Worm (Caenorhabditis elegans) whole organism, L4 larva: ENCODE data around the gene madf-9.

Source experiments
- F10B5.3 ChIP-seq: sonication (generic microtip); optimal IDR thresholded peaks from 2 replicates; lab custom pipeline; 2016; ENCODE audit warnings: mild to moderate bottlenecking, missing genetic modification characterization, missing compliant biosample characterization
- F44E2.7 ChIP-seq: fragments of 200-800 bp; sonication (Bioruptor generic); IDR thresholded peaks from 2 replicates; pipeline ENCODE4 v2.1.2; 2022; ENCODE audit warnings: missing genetic modification characterization, missing compliant biosample characterization
- Y48G9A.11 ChIP-seq: fragments of 200-800 bp; sonication (Bioruptor generic); IDR thresholded peaks from 2 replicates; pipeline ENCODE4 v1.3.6; 2022; ENCODE audit warnings: missing genetic modification reagents, missing genetic modification characterization, missing compliant biosample characterization
- ZK546.5 ChIP-seq, 2 experiments: sonication (generic microtip); optimal IDR thresholded peaks; 2 replicates each; lab custom pipeline; 2017; ENCODE audit warnings: missing biosample characterization in 2 of 2, missing genetic modification characterization in 2 of 2
- aha-1 ChIP-seq: fragments of 150-350 bp; peaks from one replicate; lab custom pipeline; 2014; ENCODE audit warnings: missing biosample characterization, missing genetic modification characterization
- attf-4 ChIP-seq: sonication (generic microtip); optimal IDR thresholded peaks from 3 replicates; lab custom pipeline; 2017; ENCODE audit warnings: missing biosample characterization, missing genetic modification characterization
- ceh-44 ChIP-seq: fragments of 200-800 bp; sonication (Bioruptor generic); IDR thresholded peaks from 2 replicates; pipeline ENCODE4 v1.3.6; 2022; ENCODE audit warnings: missing genetic modification reagents, missing genetic modification characterization, missing compliant biosample characterization
- ctbp-1 ChIP-seq: fragments of 200-800 bp; sonication (Bioruptor generic); IDR thresholded peaks from 2 replicates; pipeline ENCODE4 v1.3.6; 2022; ENCODE audit warnings: missing genetic modification reagents, missing genetic modification characterization, missing compliant biosample characterization
- daf-12 ChIP-seq: fragments of 150-350 bp; optimal IDR thresholded peaks from 2 replicates; lab custom pipeline; 2014; ENCODE audit warnings: missing biosample characterization, missing genetic modification reagents, missing genetic modification characterization
- daf-16 ChIP-seq, 3 experiments: sonication (generic microtip); optimal IDR thresholded peaks; 2 replicates each; lab custom pipeline; 2016 to 2017; ENCODE audit warnings: missing genetic modification characterization in 3 of 3, missing genetic modification reagents in 3 of 3, mild to moderate bottlenecking in 2 of 3, missing compliant biosample characterization in 2 of 3, missing biosample characterization in 1 of 3, moderate library complexity in 1 of 3
- dmd-6 ChIP-seq: fragments of 200-800 bp; sonication (Bioruptor generic); IDR thresholded peaks from 2 replicates; pipeline ENCODE4 v1.3.6; 2022; ENCODE audit warnings: missing genetic modification reagents, missing genetic modification characterization, missing compliant biosample characterization
- dve-1 ChIP-seq: sonication (generic microtip); optimal IDR thresholded peaks from 2 replicates; lab custom pipeline; 2017; ENCODE audit warnings: antibody characterized with exemption, mild to moderate bottlenecking, missing genetic modification characterization, missing compliant biosample characterization; ENCODE audit not compliant: insufficient read depth
- egl-43 ChIP-seq: fragments of 200-800 bp; sonication (Bioruptor generic); IDR thresholded peaks from 2 replicates; pipeline ENCODE4 v1.3.6; 2022; ENCODE audit warnings: missing genetic modification reagents, missing genetic modification characterization, missing compliant biosample characterization
- fkh-10 ChIP-seq: fragments of 150-350 bp; optimal IDR thresholded peaks from 2 replicates; lab custom pipeline; 2014; ENCODE audit warnings: missing biosample characterization, missing genetic modification reagents, missing genetic modification characterization
- hif-1 ChIP-seq, 2 experiments: sonication (generic microtip); optimal IDR thresholded peaks; 2 replicates each; lab custom pipeline; 2016 to 2017; ENCODE audit warnings: missing compliant biosample characterization in 2 of 2, missing genetic modification characterization in 2 of 2, missing genetic modification reagents in 2 of 2, missing genotype in 2 of 2, mild to moderate bottlenecking in 1 of 2
- lim-7 ChIP-seq: fragments of 200-800 bp; sonication (Bioruptor generic); IDR thresholded peaks from 2 replicates; pipeline ENCODE4 v1.3.6; 2022; ENCODE audit warnings: missing genetic modification characterization, missing compliant biosample characterization
- lin-29 ChIP-seq: fragments of 200-800 bp; sonication (Bioruptor generic); IDR thresholded peaks from 2 replicates; pipeline ENCODE4 v1.3.6; 2022; ENCODE audit warnings: missing genetic modification reagents, missing genetic modification characterization, missing compliant biosample characterization
- lin-38 ChIP-seq: fragments of 200-800 bp; sonication (Bioruptor generic); IDR thresholded peaks from 2 replicates; pipeline ENCODE4 v1.3.6; 2022; ENCODE audit warnings: missing genetic modification reagents, missing genetic modification characterization, missing compliant biosample characterization
- lsy-2 ChIP-seq, 2 experiments: fragments of 150-350 bp in 1 of 2; sonication (generic microtip) in 1 of 2; optimal IDR thresholded peaks; 2 replicates each; lab custom pipeline; 2014 to 2017; ENCODE audit warnings: missing biosample characterization in 2 of 2, missing genetic modification characterization in 2 of 2
- mdl-1 ChIP-seq, 2 experiments: fragments of 150-350 bp in 1 of 2; sonication (generic microtip) in 1 of 2; optimal IDR thresholded peaks; 2 replicates each; lab custom pipeline; 2014 to 2017; ENCODE audit warnings: missing biosample characterization in 2 of 2, missing genetic modification characterization in 2 of 2
- mxl-2 ChIP-seq: fragments of 200-800 bp; sonication (Bioruptor generic); conservative IDR thresholded peaks from 2 replicates; pipeline ENCODE4 v1.3.6; 2022; ENCODE audit warnings: missing genetic modification reagents, missing genetic modification characterization, missing compliant biosample characterization
- nhr-111 ChIP-seq: fragments of 200-800 bp; sonication (Bioruptor generic); optimal IDR thresholded peaks from 2 replicates; lab custom pipeline; 2018; ENCODE audit warnings: mild to moderate bottlenecking, missing genetic modification characterization, missing compliant biosample characterization
- nhr-237 ChIP-seq: sonication (generic microtip); optimal IDR thresholded peaks from 2 replicates; lab custom pipeline; 2017; ENCODE audit warnings: missing biosample characterization, missing genetic modification characterization
- nhr-28 ChIP-seq: fragments of 150-350 bp; optimal IDR thresholded peaks from 2 replicates; lab custom pipeline; 2014; ENCODE audit warnings: missing biosample characterization, missing genetic modification characterization
- nhr-41 ChIP-seq: fragments of 200-800 bp; sonication (Bioruptor generic); IDR thresholded peaks from 2 replicates; pipeline ENCODE4 v1.3.6; 2022; ENCODE audit warnings: missing genetic modification reagents, missing genetic modification characterization, missing compliant biosample characterization
- nhr-42 ChIP-seq: fragments of 200-800 bp; sonication (Bioruptor generic); IDR thresholded peaks from 2 replicates; pipeline ENCODE4 v1.3.6; 2022; ENCODE audit warnings: missing genetic modification characterization, missing compliant biosample characterization
- nhr-48 ChIP-seq: sonication (generic microtip); optimal IDR thresholded peaks from 2 replicates; lab custom pipeline; 2016; ENCODE audit warnings: mild to moderate bottlenecking, missing genetic modification characterization, missing compliant biosample characterization
- pqm-1 ChIP-seq: sonication (generic microtip); optimal IDR thresholded peaks from 2 replicates; lab custom pipeline; 2017; ENCODE audit warnings: missing biosample characterization, missing genetic modification characterization
- saeg-2 ChIP-seq: fragments of 200-800 bp; sonication (Bioruptor generic); IDR thresholded peaks from 2 replicates; pipeline ENCODE4 v1.3.6; 2022; ENCODE audit warnings: missing genetic modification reagents, missing genetic modification characterization, missing compliant biosample characterization
- set-16 ChIP-seq: fragments of 200-800 bp; sonication (Bioruptor generic); IDR thresholded peaks from 2 replicates; pipeline ENCODE4 v1.3.6; 2022; ENCODE audit warnings: missing genetic modification reagents, missing genetic modification characterization, missing compliant biosample characterization
- skn-1 ChIP-seq: fragments of 150-350 bp; optimal IDR thresholded peaks from 2 replicates; lab custom pipeline; 2014; ENCODE audit warnings: missing biosample characterization, missing genetic modification characterization
- spr-3 ChIP-seq: fragments of 200-800 bp; sonication (Bioruptor generic); optimal IDR thresholded peaks from 2 replicates; lab custom pipeline; 2018; ENCODE audit warnings: mild to moderate bottlenecking, missing genetic modification characterization, missing compliant biosample characterization
- tag-97 ChIP-seq: fragments of 200-800 bp; sonication (Bioruptor generic); IDR thresholded peaks from 2 replicates; pipeline ENCODE4 v1.3.6; 2022; ENCODE audit warnings: missing genetic modification characterization, missing compliant biosample characterization
- tra-1 ChIP-seq: fragments of 200-800 bp; sonication (Bioruptor generic); IDR thresholded peaks from 2 replicates; pipeline ENCODE4 v1.3.6; 2022; ENCODE audit warnings: missing genetic modification reagents, missing genetic modification characterization, missing compliant biosample characterization
- unc-62 ChIP-seq, 3 experiments: fragments of 150-350 bp in 1 of 3; sonication (generic microtip); optimal IDR thresholded peaks in 2 of 3; peaks in 1 of 3; 1 replicate in 1 of 3; 2 replicates in 2 of 3; lab custom pipeline; 2014 to 2017; ENCODE audit warnings: missing biosample characterization in 3 of 3, missing genetic modification characterization in 3 of 3, missing genetic modification reagents in 3 of 3, missing genotype in 1 of 3
- zip-11 ChIP-seq: fragments of 200-800 bp; sonication (Bioruptor generic); IDR thresholded peaks from 2 replicates; pipeline ENCODE4 v1.3.6; 2022; ENCODE audit warnings: missing genetic modification characterization, missing compliant biosample characterization
- ztf-11 ChIP-seq: fragments of 150-350 bp; optimal IDR thresholded peaks from 2 replicates; lab custom pipeline; 2014; ENCODE audit warnings: missing biosample characterization, missing genetic modification characterization

madf-9 gene

DNA sequence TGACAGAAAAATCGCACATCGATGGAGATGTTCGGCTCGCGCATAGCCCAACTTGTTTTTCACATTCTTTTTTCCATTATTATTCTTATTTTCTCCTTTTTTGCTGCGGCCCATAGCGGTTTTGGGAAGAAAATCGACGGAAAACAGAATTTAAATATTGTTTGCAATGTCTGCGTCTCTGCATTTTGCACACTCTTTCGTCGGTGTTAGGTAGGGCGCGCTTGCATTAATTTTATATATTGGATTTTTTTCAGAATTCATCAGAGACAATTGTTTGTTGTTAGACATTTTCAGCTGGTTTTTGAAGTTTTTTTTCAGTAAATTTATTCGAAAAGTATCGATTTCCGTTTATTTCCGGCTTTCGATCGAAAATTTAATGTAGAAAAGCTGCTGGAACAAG, 37.8 kb upstream of the madf-9 start, which contains the start of gene Y37E11B.6:
Gene Y37E11B.6 (minus strand): TSS at position 181 of the 400 bp plus-strand sequence.
- TF ChIP-seq lin-29 (GFP tag; lab: Robert Waterston, UW) (no peak), lin-38 (GFP tag; lab: Robert Waterston, UW) (peak; percentile 79)
- TF ChIP-seq, all 104 proteins: peak for 1

DNA sequence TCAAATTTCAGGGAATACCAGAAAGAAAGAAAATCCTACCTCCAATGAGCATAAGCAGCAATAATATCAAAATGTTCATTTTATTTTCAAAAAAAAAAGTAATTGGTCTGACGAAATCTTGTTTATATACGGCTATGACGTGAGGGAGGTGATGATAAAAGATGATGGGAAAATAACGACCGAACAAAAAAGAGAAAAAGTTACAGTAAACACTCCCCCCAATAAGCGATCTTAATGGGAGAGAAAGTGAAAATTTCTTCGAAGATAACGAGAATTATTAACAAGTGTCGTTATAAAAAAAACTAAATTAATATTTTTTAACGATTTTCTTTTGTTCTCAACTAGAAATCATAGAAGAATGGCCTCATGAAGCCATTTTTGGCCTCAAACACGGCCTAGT, 36.9 kb upstream of the madf-9 start, which contains the start of gene Y37E11B.7:
Gene Y37E11B.7 (minus strand): TSS at position 207 of the 400 bp plus-strand sequence.
- TF ChIP-seq ceh-44: no peak
- TF ChIP-seq lsy-2 (tag; optimal IDR thresholded peaks at IDR 0.05; lab: Kevin White, UChicago): peak in 1 of 2 experiments; percentile 41
- no peak for TF ChIP-seq unc-62 (GFP tag; optimal IDR thresholded peaks at IDR 0.05 in 1 of 2; lab: Kevin White, UChicago)
- TF ChIP-seq unc-62 (tag; optimal IDR thresholded peaks at IDR 0.05; lab: Kevin White, UChicago): no peak
- no peak for TF ChIP-seq saeg-2
- no peak for TF ChIP-seq F10B5.3 (tag; lab: Kevin White, UChicago)
- no peak for TF ChIP-seq daf-12 (tag; lab: Kevin White, UChicago)
- TF ChIP-seq nhr-111 (GFP tag; lab: Kevin White, UChicago): no peak
- TF ChIP-seq skn-1 (tag; lab: Kevin White, UChicago): no peak
- TF ChIP-seq tra-1 (GFP tag; lab: Robert Waterston, UW): no peak
- TF ChIP-seq, all 104 proteins: peak for 1

DNA sequence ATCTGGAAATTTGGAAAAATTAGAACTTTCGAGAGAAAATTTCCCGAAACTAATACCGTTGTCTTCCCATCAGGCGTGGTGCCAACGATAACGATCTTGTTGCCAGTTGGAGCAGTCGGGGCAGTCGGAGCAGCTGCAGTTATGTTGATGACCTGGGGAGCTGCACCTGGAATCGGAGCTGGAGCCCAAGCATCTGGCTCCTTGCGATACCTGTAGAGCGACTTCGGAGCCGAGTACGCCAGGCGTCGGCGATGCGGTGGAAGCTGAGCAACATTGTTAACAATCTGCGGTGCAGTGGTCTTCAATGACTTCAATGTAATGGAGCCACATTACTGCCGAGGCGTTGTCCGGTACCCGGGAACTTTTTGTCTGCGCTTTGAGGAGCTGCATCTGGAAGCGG, 35.0 kb upstream of the madf-9 start:
- TF ChIP-seq F44E2.7: no peak
- no peak for TF ChIP-seq nhr-28 (tag; lab: Kevin White, UChicago)
- peak; percentile 80 for TF ChIP-seq set-16 (GFP tag; lab: Robert Waterston, UW)
- peak; percentile 87 for TF ChIP-seq aha-1 (tag; lab: Kevin White, UChicago)
- TF ChIP-seq ztf-11 (tag; lab: Kevin White, UChicago): no peak
- TF ChIP-seq spr-3: no peak

DNA sequence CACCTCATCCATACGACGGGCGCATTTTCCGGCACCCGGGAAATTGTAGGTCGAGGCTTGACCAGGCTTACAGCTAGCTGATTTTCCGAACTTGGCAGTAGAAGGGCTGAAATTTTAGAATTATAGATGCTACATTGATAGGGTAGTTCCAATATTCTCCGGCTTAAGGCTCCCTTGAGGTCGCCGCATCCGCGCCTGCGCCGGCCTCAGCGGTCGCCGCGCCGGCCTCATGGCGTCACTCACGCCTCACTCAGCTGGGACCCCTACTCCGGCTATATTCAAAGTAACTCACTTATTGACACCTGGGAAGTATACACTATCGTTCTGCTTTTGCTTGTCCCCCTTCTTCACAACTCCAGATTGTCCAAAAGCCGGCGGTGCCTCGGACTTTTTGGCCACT, 32.8 kb upstream of the madf-9 start:
- TF ChIP-seq nhr-42 (GFP tag; lab: Robert Waterston, UW): no peak
- 0 out of 2 replicates have a peak, but pooled peaks have one; percentile 56 for TF ChIP-seq lim-7
- peak; percentile 89 for TF ChIP-seq set-16 (GFP tag; lab: Robert Waterston, UW)
- TF ChIP-seq nhr-237 (tag; lab: Kevin White, UChicago): no peak

DNA sequence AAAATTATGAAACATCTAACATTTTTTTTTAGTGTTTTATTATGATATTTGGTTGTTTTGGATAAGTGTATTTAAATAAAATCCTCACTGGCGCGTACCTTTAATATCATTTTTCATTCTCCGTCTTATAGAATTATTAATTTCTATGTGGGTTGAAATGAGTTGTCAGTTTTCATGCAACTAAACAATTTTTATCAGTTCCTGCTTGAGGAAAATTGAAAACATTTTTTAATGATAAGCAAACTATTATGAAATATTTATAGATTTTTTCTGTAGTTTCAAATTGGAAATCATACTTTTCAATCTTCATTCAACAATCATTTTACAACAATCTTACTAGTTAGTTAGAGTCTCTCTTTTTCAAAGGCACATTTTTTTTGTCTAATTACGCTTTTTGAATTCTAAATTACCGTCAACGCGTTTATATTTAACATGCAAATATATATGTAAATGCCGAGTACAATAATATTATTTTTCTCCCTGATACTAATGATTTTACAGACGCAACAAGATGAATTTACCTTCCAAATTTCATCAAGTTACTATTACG, 30.5 kb upstream of the madf-9 start, which contains the start of the genes Y37E11B.10 and kgb-2:
Gene Y37E11B.10 (minus strand): TSS at position 182 of the 550 bp plus-strand sequence.
Gene kgb-2 (plus strand): TSS at position 500 of the 550 bp plus-strand sequence.
- TF ChIP-seq dve-1 (tag; lab: Kevin White, UChicago): peak; percentile 8
- TF ChIP-seq hif-1 (tag; optimal IDR thresholded peaks at IDR 0.05; lab: Kevin White, UChicago): no peak
- peak; percentile 39 for TF ChIP-seq pqm-1 (tag; lab: Kevin White, UChicago)
- TF ChIP-seq nhr-28 (tag; lab: Kevin White, UChicago): peak; percentile 67
- TF ChIP-seq daf-16 (GFP tag; optimal IDR thresholded peaks at IDR 0.05; lab: Kevin White, UChicago): no peak
- TF ChIP-seq daf-16 (tag; optimal IDR thresholded peaks at IDR 0.05; lab: Kevin White, UChicago): peak; percentile 71
- TF ChIP-seq, all 104 proteins: peak for 4

DNA sequence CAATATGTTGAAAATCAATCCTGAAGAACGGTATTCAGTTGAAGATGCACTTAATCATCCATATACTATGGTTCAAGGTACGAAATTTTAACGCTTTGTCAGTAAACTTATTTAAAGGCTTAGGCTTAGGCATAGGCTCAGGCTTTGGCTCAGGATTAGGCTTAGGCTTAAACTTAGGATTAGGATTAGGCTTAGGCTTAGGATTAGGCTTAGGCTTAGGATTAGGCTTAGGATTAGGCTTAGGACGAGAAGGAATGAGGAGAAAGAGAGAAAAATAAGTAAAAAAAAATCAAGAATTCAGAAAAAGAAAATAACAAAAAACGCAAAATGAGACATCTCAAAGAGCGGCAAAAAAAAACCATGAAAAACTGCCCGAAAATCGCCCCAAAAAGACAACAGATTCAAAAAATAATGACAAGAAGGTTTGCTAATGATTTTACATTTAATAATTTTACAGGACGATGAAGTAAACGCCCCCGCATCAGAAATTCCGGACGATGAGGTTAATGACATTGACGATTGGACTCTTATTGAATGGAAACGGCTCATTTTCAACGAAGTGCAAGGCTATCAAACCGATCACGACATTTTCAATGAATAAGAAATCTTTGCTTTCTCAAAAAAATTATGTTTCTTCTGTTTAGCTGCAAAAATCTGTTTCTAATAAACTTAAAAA, 28.2 kb upstream of the madf-9 start:
- no peak for TF ChIP-seq attf-4 (tag; lab: Kevin White, UChicago)
- no peak for TF ChIP-seq nhr-48
- no peak for TF ChIP-seq mdl-1 (tag; optimal IDR thresholded peaks at IDR 0.05; lab: Kevin White, UChicago)
- TF ChIP-seq unc-62 (GFP tag; optimal IDR thresholded peaks at IDR 0.05 in 1 of 2; lab: Kevin White, UChicago): peak in 1 of 2 experiments; percentile 14
- no peak for TF ChIP-seq unc-62 (tag; optimal IDR thresholded peaks at IDR 0.05; lab: Kevin White, UChicago)
- no peak for TF ChIP-seq nhr-42 (GFP tag; lab: Robert Waterston, UW)
- TF ChIP-seq F10B5.3 (tag; lab: Kevin White, UChicago): no peak
- TF ChIP-seq tag-97: no peak
- TF ChIP-seq ctbp-1 (GFP tag; lab: Robert Waterston, UW): no peak
- no peak for TF ChIP-seq skn-1 (tag; lab: Kevin White, UChicago)
- no peak for TF ChIP-seq tra-1 (GFP tag; lab: Robert Waterston, UW)
- no peak for TF ChIP-seq ceh-44
- no peak for TF ChIP-seq egl-43 (GFP tag; lab: Robert Waterston, UW)
- no peak for TF ChIP-seq zip-11 (GFP tag; lab: Robert Waterston, UW)
- TF ChIP-seq fkh-10: no peak
- no peak for TF ChIP-seq ZK546.5 (tag; optimal IDR thresholded peaks at IDR 0.05; lab: Kevin White, UChicago)
- TF ChIP-seq Y48G9A.11 (GFP tag; lab: Robert Waterston, UW): no peak
- no peak for TF ChIP-seq dmd-6 (GFP tag; lab: Robert Waterston, UW)
- TF ChIP-seq nhr-41 (GFP tag; lab: Robert Waterston, UW): no peak
- no peak for TF ChIP-seq mxl-2 (GFP tag; lab: Robert Waterston, UW)
